Worm (Caenorhabditis elegans): ENCODE data around the gene eor-1.

eor-1 gene

ce11 chrIV:4749728-4750278 is 49.2 kb downstream of the eor-1 start, which contains the start of the genes rpl-20 and Y17G9B.5 (continued):
- TF ChIP-seq ceh-82 (tag; optimal IDR thresholded peaks at IDR 0.05) (peak; percentile 40), hlh-11 (tag; optimal IDR thresholded peaks at IDR 0.05) (peak; percentile 100), rbr-2 (tag; optimal IDR thresholded peaks at IDR 0.05) (peak; percentile 100), mdl-1 (tag; optimal IDR thresholded peaks at IDR 0.05) (peak; percentile 22 to 92), jun-1 (tag; optimal IDR thresholded peaks at IDR 0.05) (peak; percentile 96), gei-8 (GFP tag; optimal IDR thresholded peaks at IDR 0.05) (peak; percentile 93), lin-1 (GFP tag; IDR thresholded peaks at IDR 0.05) (peak; percentile 99), nhr-28 (tag; optimal IDR thresholded peaks at IDR 0.05) (peak; percentile 98)

ce11 chrIV:4749155-4749554 is 49.8 kb downstream of the eor-1 start:
- TF ChIP-seq nhr-41 (GFP tag; IDR thresholded peaks at IDR 0.05) = no peak
- no peak for TF ChIP-seq nhr-42 (GFP tag; IDR thresholded peaks at IDR 0.05)
- no peak for TF ChIP-seq ceh-20 (GFP tag; IDR thresholded peaks at IDR 0.05)
- TF ChIP-seq duxl-1 (tag; optimal IDR thresholded peaks at IDR 0.05; ENCODE audit: poor library complexity) = no peak
- TF ChIP-seq mdl-1 (tag; optimal IDR thresholded peaks at IDR 0.05) = no peak
- TF ChIP-seq nhr-10 (tag; optimal IDR thresholded peaks at IDR 0.05) = no peak
- no peak for TF ChIP-seq dmd-9 (GFP tag; IDR thresholded peaks at IDR 0.05)
- TF ChIP-seq hif-1 (tag; optimal IDR thresholded peaks at IDR 0.05) = no peak
- TF ChIP-seq gei-8 (GFP tag; optimal IDR thresholded peaks at IDR 0.05) = no peak
- TF ChIP-seq Y105C5A.15 (GFP tag; IDR thresholded peaks at IDR 0.05) = no peak
- 0 out of 2 replicates have a peak, but pooled peaks have one; percentile 46 for TF ChIP-seq ceh-44 (GFP tag; IDR thresholded peaks at IDR 0.05)
- no peak for TF ChIP-seq lin-13 (GFP tag; optimal IDR thresholded peaks at IDR 0.05)
- TF ChIP-seq lin-1 (GFP tag; IDR thresholded peaks at IDR 0.05) = no peak
- no peak for TF ChIP-seq ceh-32 (tag; optimal IDR thresholded peaks at IDR 0.05; ENCODE audit: poor library complexity)
- TF ChIP-seq ZK337.2 (GFP tag; IDR thresholded peaks at IDR 0.05) = no peak
- no peak for TF ChIP-seq nhr-76 (tag; optimal IDR thresholded peaks at IDR 0.05)
- no peak for TF ChIP-seq hlh-30 (tag; optimal IDR thresholded peaks at IDR 0.05; ENCODE audit: insufficient read depth)
- no peak for TF ChIP-seq ceh-82 (tag; optimal IDR thresholded peaks at IDR 0.05)
- no peak for TF ChIP-seq dve-1 (tag; optimal IDR thresholded peaks at IDR 0.05; ENCODE audit: insufficient read depth)
- TF ChIP-seq spr-1 (tag; optimal IDR thresholded peaks at IDR 0.05) = no peak
- TF ChIP-seq Y75B8A.6 (GFP tag; IDR thresholded peaks at IDR 0.05) = no peak
- TF ChIP-seq aly-2 (tag; optimal IDR thresholded peaks at IDR 0.05) = no peak
- TF ChIP-seq ama-1 (optimal IDR thresholded peaks at IDR 0.05) = no peak
- TF ChIP-seq mep-1 (tag; optimal IDR thresholded peaks at IDR 0.05) = no peak
- TF ChIP-seq attf-4 (tag; optimal IDR thresholded peaks at IDR 0.05) = no peak
- 0 out of 2 replicates have a peak, but pooled peaks have one; percentile 20 for TF ChIP-seq F44E2.7 (GFP tag; IDR thresholded peaks at IDR 0.05)
- TF ChIP-seq set-16 (GFP tag; IDR thresholded peaks at IDR 0.05) = peak; percentile 69
- TF ChIP-seq aha-1 (tag) = peak; percentile 29
- no peak for TF ChIP-seq mes-2 (tag; optimal IDR thresholded peaks at IDR 0.05; ENCODE audit: poor library complexity, severe bottlenecking)
- no peak for TF ChIP-seq nhr-102 (tag; optimal IDR thresholded peaks at IDR 0.05)
- TF ChIP-seq nhr-28 (tag; optimal IDR thresholded peaks at IDR 0.05) = no peak
- TF ChIP-seq rbr-2 (tag; optimal IDR thresholded peaks at IDR 0.05) = no peak
- TF ChIP-seq lir-3 (tag; optimal IDR thresholded peaks at IDR 0.05) = no peak
- no peak for TF ChIP-seq skn-1 (tag; optimal IDR thresholded peaks at IDR 0.05)
- peak; percentile 48; the same call in 1 of the 2 replicates for TF ChIP-seq lim-7 (GFP tag; IDR thresholded peaks at IDR 0.05)

ce11 chrIV:4748408-4749105 is 50.4 kb downstream of the eor-1 start, which contains the start of gene cyc-2.1:
Gene cyc-2.1 (minus strand): TSS chrIV:4749012.
- peak; percentile 52 for TF ChIP-seq nhr-11 (tag; optimal IDR thresholded peaks at IDR 0.05)
- peak; percentile 15 for TF ChIP-seq spr-1 (tag; optimal IDR thresholded peaks at IDR 0.05)
- peak; percentile 79 to 90 for TF ChIP-seq lsy-2 (tag; optimal IDR thresholded peaks at IDR 0.05)
- TF ChIP-seq Y48G9A.11 (GFP tag; IDR thresholded peaks at IDR 0.05) = peak; percentile 28; the same call in 1 of the 2 replicates
- peak; percentile 43 for TF ChIP-seq unc-130 (GFP tag; optimal IDR thresholded peaks at IDR 0.05)
- no peak for TF ChIP-seq F10B5.3 (tag; optimal IDR thresholded peaks at IDR 0.05)
- no peak for TF ChIP-seq nhr-111 (GFP tag; optimal IDR thresholded peaks at IDR 0.05)
- no peak for TF ChIP-seq daf-16 (GFP tag; optimal IDR thresholded peaks at IDR 0.05)
- peak; percentile 44 for TF ChIP-seq daf-16 (tag; optimal IDR thresholded peaks at IDR 0.05)
- peak; percentile 1 for TF ChIP-seq F37D6.2 (tag; optimal IDR thresholded peaks at IDR 0.05)
- TF ChIP-seq gei-8 (GFP tag; optimal IDR thresholded peaks at IDR 0.05) = no peak
- TF ChIP-seq tra-1 (GFP tag; IDR thresholded peaks at IDR 0.05) = peak; percentile 10; the same call in 1 of the 2 replicates
- peak; percentile 82 for TF ChIP-seq snpc-1.2 (GFP tag; IDR thresholded peaks at IDR 0.05)

All from whole organism, L4 larva.